Worm (Caenorhabditis elegans): ENCODE measurements around the gene F26C11.1.
A peak's percentile ranks its signal among the peaks of the same experiment; 100 is the strongest.

The F26C11.1 gene

ce11 chrII:9938877-9939276 lies 44.3 kb downstream of the F26C11.1 start, which contains the start of the genes C05C10.7 and C05C10.5 (continued):
- TF ChIP-seq F39B2.1 (GFP tag; IDR thresholded peaks at IDR 0.05) = no peak
- TF ChIP-seq ceh-27 (GFP tag; optimal IDR thresholded peaks at IDR 0.05) = no peak
- peak; percentile 46; the same call in 1 of the 2 replicates for TF ChIP-seq rcor-1 (GFP tag; IDR thresholded peaks at IDR 0.05)
- TF ChIP-seq madf-6 (GFP tag; IDR thresholded peaks at IDR 0.05) = peak; percentile 98
- no peak for TF ChIP-seq ZK185.1 (tag; optimal IDR thresholded peaks at IDR 0.05; ENCODE audit: poor library complexity, severe bottlenecking)
- no peak for TF ChIP-seq lag-1 (GFP tag; IDR thresholded peaks at IDR 0.05)
- no peak for TF ChIP-seq Y56A3A.18 (GFP tag; IDR thresholded peaks at IDR 0.05)
- TF ChIP-seq mes-4 (tag; optimal IDR thresholded peaks at IDR 0.05) = no peak
- no peak for TF ChIP-seq atf-7 (tag; optimal IDR thresholded peaks at IDR 0.05)
- no peak for TF ChIP-seq zim-3 (tag; optimal IDR thresholded peaks at IDR 0.05)
- TF ChIP-seq madf-8 (GFP tag; conservative IDR thresholded peaks at IDR 0.05) = peak; percentile 93
- no peak for TF ChIP-seq egl-44 (GFP tag; IDR thresholded peaks at IDR 0.05)
- TF ChIP-seq F33H1.4 (GFP tag; IDR thresholded peaks at IDR 0.05) = peak; percentile 82
- no peak for TF ChIP-seq B0035.1 (tag; optimal IDR thresholded peaks at IDR 0.05)
- TF ChIP-seq F23B12.7 (tag; optimal IDR thresholded peaks at IDR 0.05; ENCODE audit: insufficient read depth) = no peak
- TF ChIP-seq D2030.7 (GFP tag; IDR thresholded peaks at IDR 0.05) = peak; percentile 90
- TF ChIP-seq somi-1 (GFP tag; optimal IDR thresholded peaks at IDR 0.05) = no peak
- no peak for TF ChIP-seq him-1 (tag; optimal IDR thresholded peaks at IDR 0.05)
- TF ChIP-seq Y79H2A.3 (GFP tag; conservative IDR thresholded peaks at IDR 0.05) = no peak
- TF ChIP-seq F57A8.1 (GFP tag; optimal IDR thresholded peaks at IDR 0.05) = no peak
- TF ChIP-seq let-607 (tag; optimal IDR thresholded peaks at IDR 0.05) = no peak
- no peak for TF ChIP-seq F52B5.7 (tag; optimal IDR thresholded peaks at IDR 0.05)
- TF ChIP-seq C06A6.2 (GFP tag; conservative IDR thresholded peaks at IDR 0.05) = no peak
- TF ChIP-seq Y53F4B.3 (GFP tag; IDR thresholded peaks at IDR 0.05) = no peak
- TF ChIP-seq Y95B8A.8 (GFP tag; IDR thresholded peaks at IDR 0.05) = peak; percentile 76; the same call in 1 of the 2 replicates
- no peak for TF ChIP-seq fkh-3 (tag; optimal IDR thresholded peaks at IDR 0.05)
- TF ChIP-seq lin-40 (tag; optimal IDR thresholded peaks at IDR 0.05) = no peak
- peak; percentile 53 for TF ChIP-seq C17E4.6 (GFP tag; IDR thresholded peaks at IDR 0.05)
- no peak for TF ChIP-seq rpc-1 (optimal IDR thresholded peaks at IDR 0.05)
- no peak for TF ChIP-seq rpc-1 (tag; optimal IDR thresholded peaks at IDR 0.05)
- TF ChIP-seq ceh-100 (GFP tag; IDR thresholded peaks at IDR 0.05) = no peak
- TF ChIP-seq B0019.2 (GFP tag; conservative IDR thresholded peaks at IDR 0.05) = peak; percentile 86
- peak; percentile 78 for TF ChIP-seq lsl-1 (GFP tag; optimal IDR thresholded peaks at IDR 0.05)
- TF ChIP-seq hmg-1.2 (GFP tag; IDR thresholded peaks at IDR 0.05) = peak; percentile 43; the same call in 1 of the 2 replicates
- TF ChIP-seq sea-2 (GFP tag; IDR thresholded peaks at IDR 0.05) = no peak
- peak; percentile 62 for TF ChIP-seq tlf-1 (GFP tag; optimal IDR thresholded peaks at IDR 0.05)
- TF ChIP-seq Y53G8AR.9 (GFP tag; conservative IDR thresholded peaks at IDR 0.05) = 0 out of 2 replicates have a peak, but pooled peaks have one; percentile 38
- TF ChIP-seq ceh-58 (GFP tag; IDR thresholded peaks at IDR 0.05) = no peak
- no peak for TF ChIP-seq madf-10 (tag; optimal IDR thresholded peaks at IDR 0.05)
- no peak for TF ChIP-seq die-1 (tag; optimal IDR thresholded peaks at IDR 0.05)
- TF ChIP-seq chd-7 (tag; optimal IDR thresholded peaks at IDR 0.05) = no peak
- TF ChIP-seq nfyb-1 (GFP tag; IDR thresholded peaks at IDR 0.05) = no peak
- TF ChIP-seq ztf-28 (GFP tag; IDR thresholded peaks at IDR 0.05) = no peak
- peak; percentile 75 for TF ChIP-seq madf-3 (GFP tag; IDR thresholded peaks at IDR 0.05)
- no peak for TF ChIP-seq hmg-20 (GFP tag; IDR thresholded peaks at IDR 0.05)
- peak; percentile 93 for TF ChIP-seq ceh-91 (GFP tag; IDR thresholded peaks at IDR 0.05)
- TF ChIP-seq F22D6.2 (tag; optimal IDR thresholded peaks at IDR 0.05) = no peak
- no peak for TF ChIP-seq hrde-1 (tag; optimal IDR thresholded peaks at IDR 0.05; ENCODE audit: borderline replicate concordance)
- no peak for TF ChIP-seq attf-5 (GFP tag; optimal IDR thresholded peaks at IDR 0.05)
